Worm (Caenorhabditis elegans) whole organism, midembryonic: ENCODE results near the gene ceh-75.

ENCODE experiments used
- cog-1 ChIP-seq: sonication (generic microtip); optimal IDR thresholded peaks from 2 replicates; lab custom pipeline; 2016; ENCODE audit warnings: missing genetic modification characterization, missing compliant biosample characterization
- flt-1 ChIP-seq: fragments of 200-800 bp; sonication (Bioruptor generic); IDR thresholded peaks from 2 replicates; pipeline ENCODE4 v1.3.6; 2022; ENCODE audit warnings: missing genetic modification characterization, missing compliant biosample characterization
- klf-2 ChIP-seq: fragments of 200-800 bp; sonication (Bioruptor generic); conservative IDR thresholded peaks from 2 replicates; pipeline ENCODE4 v1.3.6; 2022; ENCODE audit warnings: missing genetic modification reagents, missing genetic modification characterization, missing compliant biosample characterization
- med-1 ChIP-seq: sonication (generic microtip); optimal IDR thresholded peaks from 2 replicates; lab custom pipeline; 2017; ENCODE audit warnings: missing genetic modification characterization, mild to moderate bottlenecking, missing compliant biosample characterization, antibody characterized with exemption, missing genetic modification reagents; ENCODE audit not compliant: insufficient read depth
- ref-1 ChIP-seq: fragments of 200-800 bp; sonication (Bioruptor generic); conservative IDR thresholded peaks from 2 replicates; pipeline ENCODE4 v1.3.6; 2022; ENCODE audit warnings: missing genetic modification reagents, missing genetic modification characterization, missing compliant biosample characterization
- tab-1 ChIP-seq: fragments of 200-800 bp; sonication (Bioruptor generic); IDR thresholded peaks from 2 replicates; pipeline ENCODE4 v1.3.6; 2022; ENCODE audit warnings: missing genetic modification characterization, missing compliant biosample characterization

DNA sequence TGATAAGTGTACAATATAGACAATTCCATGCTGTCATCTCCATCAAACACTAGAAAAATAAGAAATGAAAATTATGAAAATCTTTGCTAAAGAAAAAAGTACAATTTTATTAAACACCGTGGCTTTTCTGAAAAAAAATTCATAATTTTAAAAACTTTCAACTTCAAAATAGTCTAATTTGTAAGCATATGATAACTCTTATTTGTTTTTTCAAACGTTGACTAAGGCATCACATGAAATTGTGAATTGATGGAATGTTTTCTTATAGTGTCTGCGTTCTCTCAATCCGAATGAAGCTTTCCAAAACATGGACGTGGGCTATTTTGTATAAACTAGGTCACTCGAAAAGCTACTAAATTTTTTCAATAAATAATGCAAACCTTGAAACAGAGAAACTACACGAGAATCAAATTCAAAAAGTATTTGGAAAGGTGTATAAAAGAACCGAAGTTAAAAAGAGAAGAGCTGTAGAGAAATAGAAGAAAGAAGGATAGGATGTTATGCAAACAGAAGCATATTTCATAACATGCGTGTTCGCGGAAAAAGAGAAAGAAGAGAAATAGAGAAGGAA lies 35.1 kb upstream of the ceh-75 start, which contains the start of gene clp-9:
- TF ChIP-seq flt-1 (GFP tag; lab: Robert Waterston, UW), result no peak
- no peak for TF ChIP-seq ref-1 (GFP tag; lab: Robert Waterston, UW)
- TF ChIP-seq cog-1 (tag; lab: Kevin White, UChicago), result no peak
- TF ChIP-seq klf-2 (GFP tag; lab: Robert Waterston, UW), result no peak
- no peak for TF ChIP-seq med-1 (GFP tag; lab: Kevin White, UChicago)
- no peak for TF ChIP-seq tab-1
